Worm (Caenorhabditis elegans): ENCODE data around the gene cct-3.

Gene cct-3

ce11 chrII:2197555-2198288 lies 35.6 kb upstream of the cct-3 start, which contains the start of gene C33C12.1:
Gene C33C12.1, plus strand, starts transcription at chrII:2198238.
- no peak for TF ChIP-seq dmd-9 (GFP tag; IDR thresholded peaks at IDR 0.05)
- no peak for TF ChIP-seq lim-7 (GFP tag; IDR thresholded peaks at IDR 0.05)
- peak in 1 of 2 experiments; percentile 24 for TF ChIP-seq lsy-2 (tag; optimal IDR thresholded peaks at IDR 0.05)
- TF ChIP-seq saeg-2 (GFP tag; IDR thresholded peaks at IDR 0.05): no peak
- no peak for TF ChIP-seq ceh-44 (GFP tag; IDR thresholded peaks at IDR 0.05)
- no peak for TF ChIP-seq madf-5 (GFP tag; IDR thresholded peaks at IDR 0.05)
- TF ChIP-seq set-16 (GFP tag; IDR thresholded peaks at IDR 0.05): no peak
- TF ChIP-seq arid-1 (GFP tag; conservative IDR thresholded peaks at IDR 0.05): no peak
- TF ChIP-seq nhr-111 (GFP tag; optimal IDR thresholded peaks at IDR 0.05): no peak
- no peak for TF ChIP-seq ceh-28 (tag; optimal IDR thresholded peaks at IDR 0.05)
- no peak for TF ChIP-seq daf-8 (GFP tag; IDR thresholded peaks at IDR 0.05)
- peak; percentile 16 for TF ChIP-seq hlh-30 (tag; optimal IDR thresholded peaks at IDR 0.05; ENCODE audit: insufficient read depth)
- no peak for TF ChIP-seq lin-38 (GFP tag; IDR thresholded peaks at IDR 0.05)
- no peak for TF ChIP-seq lin-1 (GFP tag; IDR thresholded peaks at IDR 0.05)
- no peak for TF ChIP-seq vab-7 (GFP tag; IDR thresholded peaks at IDR 0.05)
- no peak for TF ChIP-seq nhr-237 (tag; optimal IDR thresholded peaks at IDR 0.05)
- no peak for TF ChIP-seq madf-9 (GFP tag; conservative IDR thresholded peaks at IDR 0.05)
- no peak for TF ChIP-seq fos-1 (tag; optimal IDR thresholded peaks at IDR 0.05)
- TF ChIP-seq pha-4 (GFP tag; IDR thresholded peaks at IDR 0.05): no peak
- TF ChIP-seq pha-4 (tag; optimal IDR thresholded peaks at IDR 0.05): no peak
- TF ChIP-seq aly-2 (tag; optimal IDR thresholded peaks at IDR 0.05): no peak
- no peak for TF ChIP-seq F49E8.2 (tag; optimal IDR thresholded peaks at IDR 0.05; ENCODE audit: borderline replicate concordance)
- no peak for TF ChIP-seq F26F4.8 (GFP tag; conservative IDR thresholded peaks at IDR 0.05)
- TF ChIP-seq hif-1 (tag; optimal IDR thresholded peaks at IDR 0.05): no peak
- no peak for TF ChIP-seq attf-4 (tag; optimal IDR thresholded peaks at IDR 0.05)
- TF ChIP-seq egl-27 (tag; optimal IDR thresholded peaks at IDR 0.05): no peak
- no peak for TF ChIP-seq dmd-6 (GFP tag; IDR thresholded peaks at IDR 0.05)
- no peak for TF ChIP-seq sdz-12 (GFP tag; optimal IDR thresholded peaks at IDR 0.05)
- peak in 1 of 2 experiments; percentile 13 for TF ChIP-seq mdl-1 (tag; optimal IDR thresholded peaks at IDR 0.05)
- TF ChIP-seq ZK337.2 (GFP tag; IDR thresholded peaks at IDR 0.05): no peak
- TF ChIP-seq duxl-1 (tag; optimal IDR thresholded peaks at IDR 0.05; ENCODE audit: poor library complexity): no peak
- TF ChIP-seq nhr-28 (tag; optimal IDR thresholded peaks at IDR 0.05): no peak
- no peak for TF ChIP-seq ama-1 (optimal IDR thresholded peaks at IDR 0.05)
- TF ChIP-seq aha-1 (tag): peak; percentile 64
- TF ChIP-seq fkh-10 (GFP tag; optimal IDR thresholded peaks at IDR 0.05): peak; percentile 55
- TF ChIP-seq unc-39 (tag; optimal IDR thresholded peaks at IDR 0.05): no peak
- TF ChIP-seq ceh-20 (GFP tag; IDR thresholded peaks at IDR 0.05): no peak
- no peak for TF ChIP-seq F37D6.2 (tag; optimal IDR thresholded peaks at IDR 0.05)
- TF ChIP-seq zag-1 (tag; optimal IDR thresholded peaks at IDR 0.05): no peak
- no peak for TF ChIP-seq nhr-25 (tag; optimal IDR thresholded peaks at IDR 0.05; ENCODE audit: borderline replicate concordance, insufficient read depth)
- TF ChIP-seq mes-2 (tag; optimal IDR thresholded peaks at IDR 0.05; ENCODE audit: poor library complexity, severe bottlenecking): peak; percentile 30
- TF ChIP-seq Y48G9A.11 (GFP tag; IDR thresholded peaks at IDR 0.05): no peak
- no peak for TF ChIP-seq daf-19 (GFP tag; conservative IDR thresholded peaks at IDR 0.05)
- TF ChIP-seq F44E2.7 (GFP tag; IDR thresholded peaks at IDR 0.05): no peak
- no peak for TF ChIP-seq lin-15B (tag; optimal IDR thresholded peaks at IDR 0.05)
- no peak for TF ChIP-seq nhr-77 (tag; optimal IDR thresholded peaks at IDR 0.05)

All from whole organism, L4 larva.